Fruit fly (Drosophila melanogaster) whole organism, embryonic: ENCODE results near the gene Set1.

ENCODE experiments used
- CG4730 ChIP-seq: fragments of 200-800 bp; sonication (Bioruptor generic); IDR thresholded peaks from 2 replicates; pipeline ENCODE4 v1.3.6; 2022; ENCODE audit warnings: missing biosample characterization, missing genetic modification characterization
- CG9817 ChIP-seq: fragments of 200-800 bp; sonication (Bioruptor generic); optimal IDR thresholded peaks from 2 replicates; lab custom pipeline; 2018; ENCODE audit warnings: missing biosample characterization, mild to moderate bottlenecking, missing genetic modification characterization, moderate library complexity

dm6 chr3L:25150231-25150630 lies 42.8 kb downstream of the Set1 start:
- TF ChIP-seq CG4730 (GFP tag; lab: Robert Waterston, UW) (no peak), CG9817 (tag; lab: Kevin White, UChicago) (no peak)
